Fruit fly (Drosophila melanogaster): Measurements from ENCODE around the gene CG7542.

The CG7542 gene

dm6 chr3L:17532197-17532596 lies 17.4 kb upstream of the CG7542 start (continued):
- peak; percentile 40 for TF ChIP-seq trem (tag; optimal IDR thresholded peaks at IDR 0.05)
- peak; percentile 19 for TF ChIP-seq fd96Cb (tag; optimal IDR thresholded peaks at IDR 0.05)
- TF ChIP-seq Sox100B (GFP tag; optimal IDR thresholded peaks at IDR 0.05) = peak; percentile 28
- TF ChIP-seq CG7556 (GFP tag; optimal IDR thresholded peaks at IDR 0.05) = peak; percentile 41
- peak; percentile 45 for TF ChIP-seq CG30403 (GFP tag; optimal IDR thresholded peaks at IDR 0.05)
- peak; percentile 4 for TF ChIP-seq CG15073 (GFP tag; optimal IDR thresholded peaks at IDR 0.05)
- TF ChIP-seq mam (GFP tag; optimal IDR thresholded peaks at IDR 0.05) = no peak
- TF ChIP-seq CG4707 (GFP tag; optimal IDR thresholded peaks at IDR 0.05) = peak; percentile 22
- TF ChIP-seq Oli (tag; optimal IDR thresholded peaks at IDR 0.05) = peak; percentile 54
- no peak for TF ChIP-seq sob (GFP tag; IDR thresholded peaks at IDR 0.05)
- peak; percentile 60 for TF ChIP-seq CG12391 (tag; optimal IDR thresholded peaks at IDR 0.05)
- peak; percentile 41 for TF ChIP-seq CG14710 (tag; optimal IDR thresholded peaks at IDR 0.05)
- TF ChIP-seq CG3281 (GFP tag; optimal IDR thresholded peaks at IDR 0.05) = no peak
- TF ChIP-seq CG31441 (GFP tag; IDR thresholded peaks at IDR 0.05) = 0 out of 2 replicates have a peak, but pooled peaks have one; percentile 20
- TF ChIP-seq zfh1 (GFP tag; IDR thresholded peaks at IDR 0.05) = peak; percentile 51; the same call in 1 of the 3 replicates
- TF ChIP-seq Lpt (GFP tag; optimal IDR thresholded peaks at IDR 0.05) = no peak
- no peak for TF ChIP-seq Fer2 (tag; optimal IDR thresholded peaks at IDR 0.05)
- TF ChIP-seq CG17829 (tag; optimal IDR thresholded peaks at IDR 0.05) = peak; percentile 7
- TF ChIP-seq Fer1 (GFP tag; optimal IDR thresholded peaks at IDR 0.05) = no peak
- TF ChIP-seq unpg (GFP tag; optimal IDR thresholded peaks at IDR 0.05) = peak; percentile 57
- peak; percentile 25; the same call in 1 of the 2 replicates for TF ChIP-seq esg (GFP tag; conservative IDR thresholded peaks at IDR 0.05)
- TF ChIP-seq CG8478 (optimal IDR thresholded peaks at IDR 0.05) = no peak
- TF ChIP-seq CG7786 (GFP tag; optimal IDR thresholded peaks at IDR 0.05) = no peak
- peak; percentile 3 for TF ChIP-seq pho (GFP tag; optimal IDR thresholded peaks at IDR 0.05)
- TF ChIP-seq sens (GFP tag) = peak; percentile 80
- TF ChIP-seq CG12942 (GFP tag; optimal IDR thresholded peaks at IDR 0.05) = no peak
- peak; percentile 55 for TF ChIP-seq gsb-n (tag; optimal IDR thresholded peaks at IDR 0.05)
- TF ChIP-seq fd3F (GFP tag; optimal IDR thresholded peaks at IDR 0.05) = peak; percentile 4
- TF ChIP-seq CG10543 (GFP tag; optimal IDR thresholded peaks at IDR 0.05) = no peak
- TF ChIP-seq Bdp1 (GFP tag; optimal IDR thresholded peaks at IDR 0.05) = no peak
- no peak for TF ChIP-seq Doc2 (GFP tag; IDR thresholded peaks at IDR 0.05)
- TF ChIP-seq onecut (GFP tag; IDR thresholded peaks at IDR 0.05) = 0 out of 2 replicates have a peak, but pooled peaks have one; percentile 10
- TF ChIP-seq CG2678 (tag; optimal IDR thresholded peaks at IDR 0.05) = peak; percentile 69
- peak; percentile 49 for TF ChIP-seq CG15601 (tag; optimal IDR thresholded peaks at IDR 0.05)
- no peak for TF ChIP-seq slou (GFP tag; optimal IDR thresholded peaks at IDR 0.05)
- peak; percentile 77 for TF ChIP-seq gem (tag; optimal IDR thresholded peaks at IDR 0.05)
- no peak for TF ChIP-seq CG18011 (GFP tag; optimal IDR thresholded peaks at IDR 0.05)
- peak; percentile 32; the same call in 1 of the 2 replicates for TF ChIP-seq Ada2b (GFP tag; IDR thresholded peaks at IDR 0.05)
- peak; percentile 42 for TF ChIP-seq lab (GFP tag; optimal IDR thresholded peaks at IDR 0.05)
- TF ChIP-seq dmrt11E (tag; optimal IDR thresholded peaks at IDR 0.05) = peak; percentile 47
- peak; percentile 54 for TF ChIP-seq CG8388 (GFP tag; optimal IDR thresholded peaks at IDR 0.05)
- TF ChIP-seq Med (GFP tag) = peak; percentile 78
- no peak for TF ChIP-seq CG1602 (GFP tag; optimal IDR thresholded peaks at IDR 0.05)
- TF ChIP-seq Hsf (GFP tag; optimal IDR thresholded peaks at IDR 0.05) = peak; percentile 36
- TF ChIP-seq dysf (GFP tag; IDR thresholded peaks at IDR 0.05) = 0 out of 3 replicates have a peak, but pooled peaks have one; percentile 36
- TF ChIP-seq CG16863 (GFP tag; optimal IDR thresholded peaks at IDR 0.05) = no peak
- TF ChIP-seq CG15696 (tag; optimal IDR thresholded peaks at IDR 0.05) = no peak
- peak; percentile 31 for TF ChIP-seq D19A (tag; optimal IDR thresholded peaks at IDR 0.05)
- peak; percentile 4 for TF ChIP-seq Fer3 (tag; optimal IDR thresholded peaks at IDR 0.05)
- TF ChIP-seq CG4854 (GFP tag; optimal IDR thresholded peaks at IDR 0.05) = peak; percentile 26
- no peak for TF ChIP-seq dati (GFP tag; IDR thresholded peaks at IDR 0.05)

All from whole organism, embryonic.